Worm (Caenorhabditis elegans) whole organism, L4 larva: ENCODE data around the gene srz-18.

Experiments
- F37D6.2 ChIP-seq: sonication (generic microtip); optimal IDR thresholded peaks from 2 replicates; lab custom pipeline; 2016; ENCODE audit warnings: mild to moderate bottlenecking, missing genetic modification characterization, missing compliant biosample characterization
- T26A8.4 ChIP-seq: fragments of 200-800 bp; sonication (Bioruptor generic); IDR thresholded peaks from 2 replicates; pipeline ENCODE4 v1.3.6; 2022; ENCODE audit warnings: missing genetic modification characterization, missing compliant biosample characterization
- aha-1 ChIP-seq: fragments of 150-350 bp; peaks from one replicate; lab custom pipeline; 2014; ENCODE audit warnings: missing biosample characterization, missing genetic modification characterization
- aly-2 ChIP-seq: sonication (generic microtip); optimal IDR thresholded peaks from 2 replicates; lab custom pipeline; 2018; ENCODE audit warnings: missing biosample characterization, missing genetic modification characterization
- ceh-20 ChIP-seq: fragments of 200-800 bp; sonication (Bioruptor generic); IDR thresholded peaks from 2 replicates; pipeline ENCODE4 v1.3.6; 2022; ENCODE audit warnings: missing genetic modification reagents, missing genetic modification characterization, missing compliant biosample characterization
- ceh-28 ChIP-seq: fragments of 150-350 bp; optimal IDR thresholded peaks from 2 replicates; lab custom pipeline; 2014; ENCODE audit warnings: missing biosample characterization, missing genetic modification reagents, missing genetic modification characterization
- ceh-32 ChIP-seq: sonication (generic microtip); optimal IDR thresholded peaks from 2 replicates; lab custom pipeline; 2016; ENCODE audit warnings: mild to moderate bottlenecking, missing genetic modification characterization, missing compliant biosample characterization; ENCODE audit not compliant: poor library complexity
- ceh-62 ChIP-seq: sonication (generic microtip); optimal IDR thresholded peaks from 2 replicates; lab custom pipeline; 2017; ENCODE audit warnings: missing biosample characterization, missing genetic modification characterization
- cey-2 ChIP-seq: sonication (generic microtip); optimal IDR thresholded peaks from 3 replicates; lab custom pipeline; 2017; ENCODE audit warnings: missing genetic modification characterization, mild to moderate bottlenecking, missing compliant biosample characterization, antibody characterized with exemption, borderline replicate concordance; ENCODE audit not compliant: insufficient read depth
- daf-12 ChIP-seq: fragments of 150-350 bp; optimal IDR thresholded peaks from 2 replicates; lab custom pipeline; 2014; ENCODE audit warnings: missing biosample characterization, missing genetic modification reagents, missing genetic modification characterization
- dmd-9 ChIP-seq: fragments of 200-800 bp; sonication (Bioruptor generic); IDR thresholded peaks from 2 replicates; pipeline ENCODE4 v1.3.6; 2022; ENCODE audit warnings: missing genetic modification reagents, missing genetic modification characterization, missing compliant biosample characterization
- fkh-10 ChIP-seq: fragments of 150-350 bp; optimal IDR thresholded peaks from 2 replicates; lab custom pipeline; 2014; ENCODE audit warnings: missing biosample characterization, missing genetic modification reagents, missing genetic modification characterization
- gei-8 ChIP-seq: fragments of 200-800 bp; sonication (Bioruptor generic); optimal IDR thresholded peaks from 2 replicates; lab custom pipeline; 2018; ENCODE audit warnings: mild to moderate bottlenecking, missing genetic modification characterization, missing compliant biosample characterization
- hlh-11 ChIP-seq: fragments of 200-800 bp; sonication (Bioruptor generic); optimal IDR thresholded peaks from 2 replicates; lab custom pipeline; 2018; ENCODE audit warnings: mild to moderate bottlenecking, missing genetic modification characterization, missing compliant biosample characterization
- jun-1 ChIP-seq: fragments of 150-350 bp; optimal IDR thresholded peaks from 2 replicates; lab custom pipeline; 2014; ENCODE audit warnings: missing biosample characterization, missing genetic modification reagents, missing genetic modification characterization
- lim-7 ChIP-seq: fragments of 200-800 bp; sonication (Bioruptor generic); IDR thresholded peaks from 2 replicates; pipeline ENCODE4 v1.3.6; 2022; ENCODE audit warnings: missing genetic modification characterization, missing compliant biosample characterization
- lin-1 ChIP-seq: fragments of 200-800 bp; sonication (Bioruptor generic); IDR thresholded peaks from 2 replicates; pipeline ENCODE4 v1.3.6; 2022; ENCODE audit warnings: missing genetic modification reagents, missing genetic modification characterization, missing compliant biosample characterization
- lsy-2 ChIP-seq, 2 experiments: fragments of 150-350 bp in 1 of 2; sonication (generic microtip) in 1 of 2; optimal IDR thresholded peaks; 2 replicates each; lab custom pipeline; 2014 to 2017; ENCODE audit warnings: missing biosample characterization in 2 of 2, missing genetic modification characterization in 2 of 2
- madf-5 ChIP-seq, 2 experiments: fragments of 200-800 bp; sonication (Bioruptor generic); IDR thresholded peaks; 2 replicates each; pipeline ENCODE4 v1.3.6; 2022; ENCODE audit warnings: missing compliant biosample characterization in 2 of 2, missing genetic modification characterization in 2 of 2
- madf-9 ChIP-seq: fragments of 200-800 bp; sonication (Bioruptor generic); conservative IDR thresholded peaks from 2 replicates; pipeline ENCODE4 v1.3.6; 2022; ENCODE audit warnings: missing genetic modification reagents, missing genetic modification characterization, missing compliant biosample characterization
- mdl-1 ChIP-seq, 2 experiments: fragments of 150-350 bp in 1 of 2; sonication (generic microtip) in 1 of 2; optimal IDR thresholded peaks; 2 replicates each; lab custom pipeline; 2014 to 2017; ENCODE audit warnings: missing biosample characterization in 2 of 2, missing genetic modification characterization in 2 of 2
- mdt-29 ChIP-seq: fragments of 200-800 bp; sonication (Bioruptor generic); IDR thresholded peaks from 2 replicates; pipeline ENCODE4 v1.3.6; 2022; ENCODE audit warnings: missing genetic modification reagents, missing genetic modification characterization, missing compliant biosample characterization
- mxl-2 ChIP-seq: fragments of 200-800 bp; sonication (Bioruptor generic); conservative IDR thresholded peaks from 2 replicates; pipeline ENCODE4 v1.3.6; 2022; ENCODE audit warnings: missing genetic modification reagents, missing genetic modification characterization, missing compliant biosample characterization
- nhr-102 ChIP-seq: sonication (generic microtip); optimal IDR thresholded peaks from 2 replicates; lab custom pipeline; 2016; ENCODE audit warnings: mild to moderate bottlenecking, missing genetic modification characterization, moderate library complexity, missing compliant biosample characterization
- nhr-28 ChIP-seq: fragments of 150-350 bp; optimal IDR thresholded peaks from 2 replicates; lab custom pipeline; 2014; ENCODE audit warnings: missing biosample characterization, missing genetic modification characterization
- nhr-42 ChIP-seq: fragments of 200-800 bp; sonication (Bioruptor generic); IDR thresholded peaks from 2 replicates; pipeline ENCODE4 v1.3.6; 2022; ENCODE audit warnings: missing genetic modification characterization, missing compliant biosample characterization
- saeg-2 ChIP-seq: fragments of 200-800 bp; sonication (Bioruptor generic); IDR thresholded peaks from 2 replicates; pipeline ENCODE4 v1.3.6; 2022; ENCODE audit warnings: missing genetic modification reagents, missing genetic modification characterization, missing compliant biosample characterization
- sdz-12 ChIP-seq: fragments of 200-800 bp; sonication (Bioruptor generic); optimal IDR thresholded peaks from 2 replicates; lab custom pipeline; 2018; ENCODE audit warnings: mild to moderate bottlenecking, missing genetic modification characterization, missing compliant biosample characterization
- set-16 ChIP-seq: fragments of 200-800 bp; sonication (Bioruptor generic); IDR thresholded peaks from 2 replicates; pipeline ENCODE4 v1.3.6; 2022; ENCODE audit warnings: missing genetic modification reagents, missing genetic modification characterization, missing compliant biosample characterization
- skn-1 ChIP-seq: fragments of 150-350 bp; optimal IDR thresholded peaks from 2 replicates; lab custom pipeline; 2014; ENCODE audit warnings: missing biosample characterization, missing genetic modification characterization
- unc-130 ChIP-seq: sonication (generic microtip); optimal IDR thresholded peaks from 2 replicates; lab custom pipeline; 2016; ENCODE audit warnings: missing genetic modification reagents, missing genetic modification characterization, missing compliant biosample characterization
- unc-62 ChIP-seq, 3 experiments: fragments of 150-350 bp in 1 of 3; sonication (generic microtip); optimal IDR thresholded peaks in 2 of 3; peaks in 1 of 3; 1 replicate in 1 of 3; 2 replicates in 2 of 3; lab custom pipeline; 2014 to 2017; ENCODE audit warnings: missing biosample characterization in 3 of 3, missing genetic modification characterization in 3 of 3, missing genetic modification reagents in 3 of 3, missing genotype in 1 of 3
- zip-11 ChIP-seq: fragments of 200-800 bp; sonication (Bioruptor generic); IDR thresholded peaks from 2 replicates; pipeline ENCODE4 v1.3.6; 2022; ENCODE audit warnings: missing genetic modification characterization, missing compliant biosample characterization

srz-18 gene

ce11 chrV:20660025-20660424 is 33.5 kb downstream of the srz-18 start, which contains the start of gene W01F3.2 (continued):
- peak; percentile 21 for TF ChIP-seq hlh-11 (tag; lab: Kevin White, UChicago)
- no peak for TF ChIP-seq mxl-2 (GFP tag; lab: Robert Waterston, UW)

- TF ChIP-seq dmd-9 (GFP tag; lab: Robert Waterston, UW) (no peak), nhr-28 (tag; lab: Kevin White, UChicago) (no peak), ceh-20 (GFP tag; lab: Robert Waterston, UW) (no peak), madf-5 (GFP tag; IDR thresholded peaks at IDR 0.05; lab: Robert Waterston, UW) (no peak), unc-62 (GFP tag; optimal IDR thresholded peaks at IDR 0.05 in 1 of 2; lab: Kevin White, UChicago) (peak in 1 of 2 experiments; percentile 15), unc-62 (tag; optimal IDR thresholded peaks at IDR 0.05; lab: Kevin White, UChicago) (no peak), mdt-29 (GFP tag; lab: Robert Waterston, UW) (no peak), ceh-28 (tag; lab: Kevin White, UChicago) (no peak), ceh-32 (tag; lab: Kevin White, UChicago) (no peak), unc-130 (GFP tag; lab: Kevin White, UChicago) (no peak)
Measured at ce11 chrV:20662474-20662873, 36.0 kb downstream of the srz-18 start.

DNA sequence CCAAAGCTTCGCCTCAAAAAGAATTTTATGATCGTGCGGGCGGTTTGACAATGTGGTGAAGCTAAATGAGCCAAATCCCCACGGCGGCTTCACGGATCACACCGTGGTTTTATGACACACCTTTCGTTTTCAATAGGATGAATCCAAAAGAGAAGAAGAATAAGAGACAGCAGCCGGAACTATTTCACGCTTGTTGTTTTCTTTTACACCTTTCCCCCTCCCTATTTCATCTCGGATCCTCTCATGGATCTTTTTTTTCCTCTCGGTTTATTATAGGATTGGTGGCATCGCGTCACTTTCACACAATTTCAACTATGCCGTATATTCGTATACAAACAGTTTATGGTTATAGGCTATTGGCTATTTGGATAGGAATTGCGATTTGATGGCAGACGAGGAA is 37.2 kb downstream of the srz-18 start:
- TF ChIP-seq aly-2 (no peak), ceh-62 (tag; lab: Kevin White, UChicago) (no peak), aha-1 (tag; lab: Kevin White, UChicago) (peak; percentile 55), daf-12 (tag; lab: Kevin White, UChicago) (no peak), nhr-102 (no peak)
- TF ChIP-seq, all 104 proteins: peak for 1

- TF ChIP-seq ceh-32 (tag; lab: Kevin White, UChicago) (no peak), hlh-11 (tag; lab: Kevin White, UChicago) (peak; percentile 5), aha-1 (tag; lab: Kevin White, UChicago) (peak; percentile 40)
Measured at ce11 chrV:20664930-20665329, 38.4 kb downstream of the srz-18 start.

ce11 chrV:20666905-20667304 is 40.4 kb downstream of the srz-18 start, which contains the start of gene mlt-11:
mlt-11 (plus strand) TSS chrV:20667205.
- TF ChIP-seq lin-1 (GFP tag; lab: Robert Waterston, UW) (no peak), aha-1 (tag; lab: Kevin White, UChicago) (peak; percentile 33)

ce11 chrV:20670625-20671024 is 44.1 kb downstream of the srz-18 start:
- TF ChIP-seq nhr-42: no peak
- TF ChIP-seq hlh-11 (tag; lab: Kevin White, UChicago): no peak
- TF ChIP-seq mxl-2 (GFP tag; lab: Robert Waterston, UW): no peak
- TF ChIP-seq lsy-2 (tag; optimal IDR thresholded peaks at IDR 0.05; lab: Kevin White, UChicago): no peak
- TF ChIP-seq madf-9 (GFP tag; lab: Robert Waterston, UW): 0 out of 2 replicates have a peak, but pooled peaks have one; percentile 9
- no peak for TF ChIP-seq F37D6.2 (tag; lab: Kevin White, UChicago)
- TF ChIP-seq fkh-10 (GFP tag; lab: Kevin White, UChicago): no peak
- TF ChIP-seq mdt-29 (GFP tag; lab: Robert Waterston, UW): no peak
- TF ChIP-seq zip-11 (GFP tag; lab: Robert Waterston, UW): no peak
- TF ChIP-seq T26A8.4 (GFP tag; lab: Robert Waterston, UW): no peak
- peak; percentile 29; the same call in 1 of the 2 replicates for TF ChIP-seq set-16 (GFP tag; lab: Robert Waterston, UW)
- TF ChIP-seq lim-7 (GFP tag; lab: Robert Waterston, UW): peak; percentile 36; the same call in 1 of the 2 replicates
- TF ChIP-seq gei-8 (GFP tag; lab: Kevin White, UChicago): no peak
- TF ChIP-seq skn-1: no peak
- TF ChIP-seq sdz-12 (GFP tag; lab: Kevin White, UChicago): no peak
- no peak for TF ChIP-seq mdl-1 (tag; optimal IDR thresholded peaks at IDR 0.05; lab: Kevin White, UChicago)
- TF ChIP-seq saeg-2 (GFP tag; lab: Robert Waterston, UW): no peak
- TF ChIP-seq cey-2 (tag; lab: Kevin White, UChicago): no peak
- no peak for TF ChIP-seq jun-1 (tag; lab: Kevin White, UChicago)
- no peak for TF ChIP-seq daf-12 (tag; lab: Kevin White, UChicago)
- no peak for TF ChIP-seq nhr-28 (tag; lab: Kevin White, UChicago)
- TF ChIP-seq, all 104 proteins: peak for 3
